Fruit fly (Drosophila melanogaster) whole organism, wandering third instar larva: ENCODE data around the gene CG7368.

ENCODE experiments used
- Abd-B ChIP-seq: fragments of >200 bp; optimal IDR thresholded peaks from 2 replicates; lab custom pipeline; 2017; ENCODE audit warnings: missing biosample characterization, missing genetic modification characterization
- Dfd ChIP-seq: fragments of >200 bp; optimal IDR thresholded peaks from 2 replicates; lab custom pipeline; 2017; ENCODE audit warnings: missing biosample characterization, missing genetic modification characterization
- Dif ChIP-seq: fragments of 200-275, 200-300 bp; sonication (Bioruptor generic); optimal IDR thresholded peaks from 2 replicates; lab custom pipeline; 2018; ENCODE audit warnings: missing biosample characterization, missing genetic modification characterization; ENCODE audit not compliant: partially characterized antibody
- GATAd ChIP-seq: sonication (Bioruptor generic); optimal IDR thresholded peaks from 2 replicates; lab custom pipeline; 2016; ENCODE audit warnings: missing biosample characterization, missing genetic modification characterization
- Hnf4 ChIP-seq: fragments of 200-800 bp; sonication (Bioruptor generic); optimal IDR thresholded peaks from 2 replicates; lab custom pipeline; 2016; ENCODE audit warnings: missing biosample characterization, mild to moderate bottlenecking, missing genetic modification characterization
- N ChIP-seq: fragments of >200 bp; optimal IDR thresholded peaks from 2 replicates; lab custom pipeline; 2018; ENCODE audit warnings: missing biosample characterization, missing external identifiers, missing genetic modification characterization
- Vsx2 ChIP-seq: fragments of 200-300, 225-300 bp; sonication (Bioruptor generic); optimal IDR thresholded peaks from 2 replicates; lab custom pipeline; 2018; ENCODE audit warnings: missing biosample characterization, missing genetic modification characterization; ENCODE audit not compliant: partially characterized antibody
- ey ChIP-seq: fragments of 200-800 bp; sonication (Bioruptor generic); optimal IDR thresholded peaks from 2 replicates; lab custom pipeline; 2016; ENCODE audit warnings: missing biosample characterization, missing genetic modification characterization
- lola ChIP-seq: fragments of >200 bp; optimal IDR thresholded peaks from 2 replicates; lab custom pipeline; 2017; ENCODE audit warnings: missing biosample characterization, missing genetic modification characterization
- psq ChIP-seq: fragments of 200-800 bp; sonication (Bioruptor generic); optimal IDR thresholded peaks from 3 replicates; lab custom pipeline; 2017; ENCODE audit warnings: missing biosample characterization, mild to moderate bottlenecking, missing genetic modification characterization, moderate library complexity
- rgr ChIP-seq: fragments of 200-800 bp; sonication (Bioruptor generic); optimal IDR thresholded peaks from 3 replicates; lab custom pipeline; 2016; ENCODE audit warnings: missing biosample characterization, mild to moderate bottlenecking, missing genetic modification characterization
- woc ChIP-seq: sonication (Bioruptor generic); optimal IDR thresholded peaks from 2 replicates; lab custom pipeline; 2016; ENCODE audit warnings: missing biosample characterization, mild to moderate bottlenecking, missing genetic modification characterization

dm6 chr3L:11593778-11594177 is 3.2 kb upstream of the CG7368 start:
- TF ChIP-seq psq (GFP tag; lab: Kevin White, UChicago) (no peak), Abd-B (GFP tag; lab: Kevin White, UChicago) (no peak), Hnf4 (no peak), woc (GFP tag; lab: Kevin White, UChicago) (no peak), rgr (no peak), N (GFP tag; lab: Kevin White, UChicago) (no peak), lola (GFP tag; lab: Kevin White, UChicago) (no peak), Dif (GFP tag; lab: Kevin White, UChicago) (no peak), Vsx2 (GFP tag; lab: Kevin White, UChicago) (no peak), Dfd (GFP tag; lab: Kevin White, UChicago) (no peak), ey (no peak), GATAd (GFP tag; lab: Kevin White, UChicago) (no peak)
